Worm (Caenorhabditis elegans) whole organism, L1 larva: ENCODE data around the gene mdt-26.

Experiments used
- ama-1 ChIP-seq: fragments of 150-350 bp; optimal IDR thresholded peaks from 2 replicates; lab custom pipeline; 2014
- efl-3 ChIP-seq: fragments of 200-800 bp; sonication (Bioruptor generic); optimal IDR thresholded peaks from 2 replicates; lab custom pipeline; 2018; ENCODE audit warnings: mild to moderate bottlenecking, missing genetic modification characterization, missing compliant biosample characterization
- mef-2 ChIP-seq: fragments of 150-350 bp; optimal IDR thresholded peaks from 2 replicates; lab custom pipeline; 2014; ENCODE audit warnings: missing biosample characterization, missing genetic modification characterization
- mep-1 ChIP-seq: fragments of 150-350 bp; optimal IDR thresholded peaks from 2 replicates; lab custom pipeline; 2014; ENCODE audit warnings: missing biosample characterization, missing genetic modification characterization
- nhr-12 ChIP-seq: sonication (generic microtip); optimal IDR thresholded peaks from 2 replicates; lab custom pipeline; 2017; ENCODE audit warnings: missing biosample characterization, missing genetic modification characterization
- nhr-76 ChIP-seq: sonication (generic microtip); optimal IDR thresholded peaks from 2 replicates; lab custom pipeline; 2017; ENCODE audit warnings: missing biosample characterization, missing genetic modification characterization
- nhr-77 ChIP-seq: fragments of 150-350 bp; optimal IDR thresholded peaks from 2 replicates; lab custom pipeline; 2014; ENCODE audit warnings: missing biosample characterization, missing genetic modification characterization
- pqm-1 ChIP-seq: sonication (generic microtip); optimal IDR thresholded peaks from 3 replicates; lab custom pipeline; 2017; ENCODE audit warnings: missing biosample characterization, missing genetic modification characterization
- snpc-4 ChIP-seq: fragments of 150-350 bp; optimal IDR thresholded peaks from 2 replicates; lab custom pipeline; 2014; ENCODE audit warnings: missing biosample characterization, missing genetic modification characterization
- snu-23 ChIP-seq: sonication (generic microtip); optimal IDR thresholded peaks from 2 replicates; lab custom pipeline; 2016; ENCODE audit warnings: missing genetic modification characterization, missing compliant biosample characterization
- unc-86 ChIP-seq: sonication (generic microtip); optimal IDR thresholded peaks from 2 replicates; lab custom pipeline; 2016; ENCODE audit warnings: missing genetic modification characterization, missing compliant biosample characterization
- zip-4 ChIP-seq: fragments of 200-800 bp; sonication (Bioruptor generic); optimal IDR thresholded peaks from 2 replicates; lab custom pipeline; 2018; ENCODE audit warnings: mild to moderate bottlenecking, missing genetic modification characterization, moderate library complexity, missing compliant biosample characterization
- ztf-11 ChIP-seq, 2 experiments: sonication (generic microtip); optimal IDR thresholded peaks; 2 replicates each; lab custom pipeline; 2016 to 2017; ENCODE audit warnings: missing genetic modification characterization in 2 of 2, missing biosample characterization in 1 of 2, missing compliant biosample characterization in 1 of 2

DNA sequence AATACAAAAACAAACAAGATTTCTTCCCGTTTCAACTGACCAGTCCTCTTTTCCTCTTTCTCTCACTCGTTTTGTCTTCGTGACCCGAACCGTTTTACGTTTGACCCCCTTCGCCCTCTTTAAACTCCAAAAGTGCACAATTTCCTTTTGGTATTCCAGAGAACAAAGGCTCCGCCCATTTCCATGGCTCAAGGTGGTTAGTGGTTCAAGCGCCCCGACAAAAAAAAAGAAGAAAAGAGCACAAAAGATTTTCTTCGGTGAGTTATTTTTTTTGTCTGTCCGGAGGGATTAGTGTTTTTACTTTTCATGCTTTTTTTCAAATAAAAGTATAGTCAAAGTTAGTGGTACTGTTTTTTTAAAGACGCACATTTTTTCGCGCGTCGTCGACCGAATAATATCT, 46.6 kb downstream of the mdt-26 start, which contains the start of gene osta-2:
- TF ChIP-seq ama-1 (lab: Kevin White, UChicago) = no peak
- no peak for TF ChIP-seq nhr-76 (tag; lab: Kevin White, UChicago)
- TF ChIP-seq mef-2 (tag; lab: Kevin White, UChicago) = no peak
- TF ChIP-seq unc-86 (tag; lab: Kevin White, UChicago) = no peak
- TF ChIP-seq snu-23 (GFP tag; lab: Kevin White, UChicago) = no peak
- no peak for TF ChIP-seq snpc-4 (tag; lab: Kevin White, UChicago)
- no peak for TF ChIP-seq zip-4 (GFP tag; lab: Kevin White, UChicago)
- TF ChIP-seq mep-1 (tag; lab: Kevin White, UChicago) = no peak
- TF ChIP-seq efl-3 = no peak
- TF ChIP-seq ztf-11 (tag; optimal IDR thresholded peaks at IDR 0.05; lab: Kevin White, UChicago) = no peak
- no peak for TF ChIP-seq nhr-12 (tag; lab: Kevin White, UChicago)
- no peak for TF ChIP-seq pqm-1 (tag; lab: Kevin White, UChicago)
- no peak for TF ChIP-seq nhr-77 (tag; lab: Kevin White, UChicago)
